Fruit fly (Drosophila melanogaster): Measurements from ENCODE around the gene CG14109.
A peak's percentile ranks its signal among the peaks of the same experiment; 100 is the strongest.

The CG14109 gene

dm6 chr3L:13488129-13488876 is 47.6 kb downstream of the CG14109 start (continued):
- TF ChIP-seq CG4854 (GFP tag; optimal IDR thresholded peaks at IDR 0.05) (no peak), maf-S (GFP tag; optimal IDR thresholded peaks at IDR 0.05) (no peak), Hr78 (GFP tag; optimal IDR thresholded peaks at IDR 0.05) (no peak), kay (GFP tag; optimal IDR thresholded peaks at IDR 0.05) (peak; percentile 14), jigr1 (GFP tag; IDR thresholded peaks at IDR 0.05) (no peak), CG8388 (GFP tag; optimal IDR thresholded peaks at IDR 0.05) (peak; percentile 88)

dm6 chr3L:13489193-13489752 is 48.6 kb downstream of the CG14109 start:
- TF ChIP-seq so (GFP tag; IDR thresholded peaks at IDR 0.05) (peak; percentile 14; the same call in 1 of the 3 replicates), ken (GFP tag; IDR thresholded peaks at IDR 0.05) (no peak), sd (tag; optimal IDR thresholded peaks at IDR 0.05) (peak; percentile 96), gcm2 (GFP tag; optimal IDR thresholded peaks at IDR 0.05) (no peak), CG17361 (GFP tag; IDR thresholded peaks at IDR 0.05) (no peak), CG14050 (GFP tag; IDR thresholded peaks at IDR 0.05) (no peak), CG8359 (GFP tag; optimal IDR thresholded peaks at IDR 0.05; ENCODE audit: borderline replicate concordance) (peak; percentile 97), CkIIα-i1 (GFP tag; IDR thresholded peaks at IDR 0.05) (no peak), sens (GFP tag) (peak; percentile 68), H2.0 (GFP tag; IDR thresholded peaks at IDR 0.05) (0 out of 2 replicates have a peak, but pooled peaks have one; percentile 3), psq (GFP tag; optimal IDR thresholded peaks at IDR 0.05) (no peak), tna (GFP tag; IDR thresholded peaks at IDR 0.05; ENCODE audit: partially characterized antibody) (no peak), Hr51 (GFP tag; optimal IDR thresholded peaks at IDR 0.05) (no peak), CG17912 (GFP tag; optimal IDR thresholded peaks at IDR 0.05) (no peak), Sry-δ (GFP tag; optimal IDR thresholded peaks at IDR 0.05) (no peak), trh (GFP tag; optimal IDR thresholded peaks at IDR 0.05) (no peak), sug (tag; optimal IDR thresholded peaks at IDR 0.05) (peak; percentile 1), row (GFP tag; IDR thresholded peaks at IDR 0.05) (no peak), Deaf1 (tag; optimal IDR thresholded peaks at IDR 0.05) (no peak), Max (GFP tag; optimal IDR thresholded peaks at IDR 0.05) (no peak), fd102C (GFP tag; optimal IDR thresholded peaks at IDR 0.05) (no peak), slbo (GFP tag; IDR thresholded peaks at IDR 0.05) (no peak), nau (GFP tag; optimal IDR thresholded peaks at IDR 0.05) (peak; percentile 52), corto (GFP tag; optimal IDR thresholded peaks at IDR 0.05) (no peak), Med (GFP tag) (peak; percentile 61), Fer2 (tag; optimal IDR thresholded peaks at IDR 0.05) (no peak), B-H1 (GFP tag; IDR thresholded peaks at IDR 0.05) (no peak), abd-A (tag; optimal IDR thresholded peaks at IDR 0.05) (peak; percentile 22), ranshi (GFP tag; IDR thresholded peaks at IDR 0.05) (no peak), CG4820 (GFP tag; optimal IDR thresholded peaks at IDR 0.05) (no peak), CG17328 (GFP tag; IDR thresholded peaks at IDR 0.05) (no peak), NC2β (GFP tag; optimal IDR thresholded peaks at IDR 0.05) (no peak), CG9215 (GFP tag; IDR thresholded peaks at IDR 0.05) (no peak), CG18476 (GFP tag; optimal IDR thresholded peaks at IDR 0.05) (no peak), ewg (GFP tag; optimal IDR thresholded peaks at IDR 0.05) (no peak), sim (GFP tag; IDR thresholded peaks at IDR 0.05) (no peak), sens-2 (GFP tag; IDR thresholded peaks at IDR 0.05) (0 out of 2 replicates have a peak, but pooled peaks have one; percentile 23), luna (GFP tag; optimal IDR thresholded peaks at IDR 0.05) (no peak), gem (tag; optimal IDR thresholded peaks at IDR 0.05) (peak; percentile 2), vfl (GFP tag; optimal IDR thresholded peaks at IDR 0.05) (no peak), CG9876 (GFP tag; optimal IDR thresholded peaks at IDR 0.05) (no peak), prd (optimal IDR thresholded peaks at IDR 0.05) (no peak), prd (GFP tag; IDR thresholded peaks at IDR 0.05) (no peak)
